Worm (Caenorhabditis elegans) whole organism, midembryonic: ENCODE measurements around the gene tag-281.

Source experiments
- T22C8.4 ChIP-seq: fragments of 200-800 bp; sonication (Bioruptor generic); IDR thresholded peaks from 2 replicates; pipeline ENCODE4 v1.3.6; 2022; ENCODE audit warnings: missing genetic modification characterization, missing compliant biosample characterization
- cog-1 ChIP-seq: sonication (generic microtip); optimal IDR thresholded peaks from 2 replicates; lab custom pipeline; 2016; ENCODE audit warnings: missing genetic modification characterization, missing compliant biosample characterization
- flt-1 ChIP-seq: fragments of 200-800 bp; sonication (Bioruptor generic); IDR thresholded peaks from 2 replicates; pipeline ENCODE4 v1.3.6; 2022; ENCODE audit warnings: missing genetic modification characterization, missing compliant biosample characterization
- klf-2 ChIP-seq: fragments of 200-800 bp; sonication (Bioruptor generic); conservative IDR thresholded peaks from 2 replicates; pipeline ENCODE4 v1.3.6; 2022; ENCODE audit warnings: missing genetic modification reagents, missing genetic modification characterization, missing compliant biosample characterization
- med-1 ChIP-seq: sonication (generic microtip); optimal IDR thresholded peaks from 2 replicates; lab custom pipeline; 2017; ENCODE audit warnings: missing genetic modification characterization, mild to moderate bottlenecking, missing compliant biosample characterization, antibody characterized with exemption, missing genetic modification reagents; ENCODE audit not compliant: insufficient read depth
- ref-1 ChIP-seq: fragments of 200-800 bp; sonication (Bioruptor generic); conservative IDR thresholded peaks from 2 replicates; pipeline ENCODE4 v1.3.6; 2022; ENCODE audit warnings: missing genetic modification reagents, missing genetic modification characterization, missing compliant biosample characterization
- tab-1 ChIP-seq: fragments of 200-800 bp; sonication (Bioruptor generic); IDR thresholded peaks from 2 replicates; pipeline ENCODE4 v1.3.6; 2022; ENCODE audit warnings: missing genetic modification characterization, missing compliant biosample characterization
- ztf-23 ChIP-seq: fragments of 200-800 bp; sonication (Bioruptor generic); IDR thresholded peaks from 2 replicates; pipeline ENCODE4 v1.3.6; 2022; ENCODE audit warnings: missing genetic modification reagents, missing genetic modification characterization, missing compliant biosample characterization
- ztf-29 ChIP-seq: fragments of 200-800 bp; sonication (Bioruptor generic); IDR thresholded peaks from 2 replicates; pipeline ENCODE4 v1.3.6; 2022; ENCODE audit warnings: missing genetic modification reagents, missing genetic modification characterization, missing compliant biosample characterization

DNA sequence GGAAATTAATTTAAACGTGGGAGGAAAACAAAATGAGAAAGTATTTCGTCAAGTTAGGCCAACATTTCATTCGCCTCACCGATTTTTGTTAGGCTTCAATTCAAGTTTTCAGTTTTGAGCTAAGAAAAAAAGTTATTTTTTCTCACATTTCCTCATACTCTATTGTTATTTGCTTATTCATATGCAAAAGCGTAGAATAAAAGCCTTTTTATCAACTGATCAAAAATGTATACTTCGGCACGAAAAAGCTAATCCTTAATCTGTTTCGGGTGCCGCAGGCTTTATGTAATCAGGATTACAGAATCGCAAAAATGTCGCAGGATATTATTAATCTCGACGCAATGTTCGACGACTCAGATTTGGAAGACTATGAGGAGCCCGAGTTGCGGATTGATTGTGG, 30.3 kb downstream of the tag-281 start, which contains the start of gene T21B4.15:
- no peak for TF ChIP-seq flt-1 (GFP tag; lab: Robert Waterston, UW)
- TF ChIP-seq ref-1 (GFP tag; lab: Robert Waterston, UW), result no peak
- no peak for TF ChIP-seq cog-1
- TF ChIP-seq tab-1 (GFP tag; lab: Robert Waterston, UW), result no peak
- TF ChIP-seq ztf-29 (GFP tag; lab: Robert Waterston, UW), result no peak
- TF ChIP-seq klf-2 (GFP tag; lab: Robert Waterston, UW), result no peak
- no peak for TF ChIP-seq ztf-23 (GFP tag; lab: Robert Waterston, UW)
- TF ChIP-seq med-1, result no peak
- TF ChIP-seq T22C8.4 (GFP tag; lab: Robert Waterston, UW), result no peak
